Fruit fly (Drosophila melanogaster) whole organism, wandering third instar larva: ENCODE data around the gene CG3604.

Experiments
- Abd-B ChIP-seq: fragments of >200 bp; optimal IDR thresholded peaks from 2 replicates; lab custom pipeline; 2017; ENCODE audit warnings: missing biosample characterization, missing genetic modification characterization
- CG9705 ChIP-seq: fragments of 200-800 bp; sonication (Bioruptor generic); optimal IDR thresholded peaks from 2 replicates; lab custom pipeline; 2018; ENCODE audit warnings: missing biosample characterization, mild to moderate bottlenecking, missing genetic modification characterization
- CrebA ChIP-seq: fragments of 200-800 bp; sonication (Bioruptor generic); optimal IDR thresholded peaks from 2 replicates; lab custom pipeline; 2016; ENCODE audit warnings: missing biosample characterization, mild to moderate bottlenecking, missing genetic modification characterization, borderline replicate concordance
- Dfd ChIP-seq: fragments of >200 bp; optimal IDR thresholded peaks from 2 replicates; lab custom pipeline; 2017; ENCODE audit warnings: missing biosample characterization, missing genetic modification characterization
- Hnf4 ChIP-seq: fragments of 200-800 bp; sonication (Bioruptor generic); optimal IDR thresholded peaks from 2 replicates; lab custom pipeline; 2016; ENCODE audit warnings: missing biosample characterization, mild to moderate bottlenecking, missing genetic modification characterization
- Hr78 ChIP-seq: fragments of >200 bp; optimal IDR thresholded peaks from 2 replicates; lab custom pipeline; 2017; ENCODE audit warnings: missing biosample characterization, missing genetic modification characterization
- Hr83 ChIP-seq: fragments of 200-300 bp; sonication (Bioruptor generic); optimal IDR thresholded peaks from 2 replicates; lab custom pipeline; 2016; ENCODE audit warnings: missing biosample characterization, mild to moderate bottlenecking, missing genetic modification characterization, moderate library complexity; ENCODE audit not compliant: poor library complexity, severe bottlenecking
- Jra ChIP-seq: sonication (Bioruptor generic); optimal IDR thresholded peaks from 2 replicates; lab custom pipeline; 2016; ENCODE audit warnings: missing biosample characterization, missing genetic modification characterization
- Myc ChIP-seq: fragments of >200 bp; optimal IDR thresholded peaks from 2 replicates; lab custom pipeline; 2017
- N ChIP-seq: fragments of >200 bp; optimal IDR thresholded peaks from 2 replicates; lab custom pipeline; 2018; ENCODE audit warnings: missing biosample characterization, missing external identifiers, missing genetic modification characterization
- Rel ChIP-seq, 2 experiments: fragments of 200-800 bp; sonication (Bioruptor generic) in 1 of 2; optimal IDR thresholded peaks; 2 replicates in 1 of 2; 3 replicates in 1 of 2; lab custom pipeline; 2016 to 2019; ENCODE audit warnings: mild to moderate bottlenecking in 2 of 2, missing biosample characterization in 2 of 2, missing genetic modification characterization in 2 of 2, moderate library complexity in 1 of 2
- Vsx2 ChIP-seq: fragments of 200-300, 225-300 bp; sonication (Bioruptor generic); optimal IDR thresholded peaks from 2 replicates; lab custom pipeline; 2018; ENCODE audit warnings: missing biosample characterization, missing genetic modification characterization; ENCODE audit not compliant: partially characterized antibody
- dl ChIP-seq, 2 experiments: fragments of 175-275, 200-275 bp in 1 of 2; fragments of 200-275 bp in 1 of 2; sonication (Bioruptor generic); optimal IDR thresholded peaks; lab custom pipeline; 2018; ENCODE audit warnings: mild to moderate bottlenecking in 2 of 2, missing biosample characterization in 2 of 2, missing genetic modification characterization in 2 of 2, moderate library complexity in 2 of 2; ENCODE audit not compliant: partially characterized antibody in 2 of 2, insufficient read depth in 1 of 2
- dmrt93B ChIP-seq: fragments of 200-800 bp; sonication (Bioruptor generic); optimal IDR thresholded peaks from 2 replicates; lab custom pipeline; 2018; ENCODE audit warnings: missing biosample characterization, mild to moderate bottlenecking, missing genetic modification characterization
- foxo ChIP-seq, 2 experiments: fragments of 200-800 bp; sonication (Bioruptor generic); optimal IDR thresholded peaks; 2 replicates in 1 of 2; 3 replicates in 1 of 2; lab custom pipeline; 2016 to 2017; ENCODE audit warnings: missing biosample characterization in 2 of 2, missing genetic modification characterization in 2 of 2
- fru ChIP-seq: fragments of 200-800 bp; sonication (Bioruptor generic); optimal IDR thresholded peaks from 3 replicates; lab custom pipeline; 2016; ENCODE audit warnings: missing biosample characterization, mild to moderate bottlenecking, missing genetic modification characterization
- h ChIP-seq: fragments of 200-800 bp; sonication (Bioruptor generic); optimal IDR thresholded peaks from 3 replicates; lab custom pipeline; 2016; ENCODE audit warnings: missing biosample characterization, mild to moderate bottlenecking, missing genetic modification characterization
- jim ChIP-seq: fragments of 175-275, 200-325 bp; sonication (Bioruptor generic); optimal IDR thresholded peaks from 2 replicates; lab custom pipeline; 2016; ENCODE audit warnings: missing biosample characterization, mild to moderate bottlenecking, missing genetic modification characterization
- lola ChIP-seq: fragments of >200 bp; optimal IDR thresholded peaks from 2 replicates; lab custom pipeline; 2017; ENCODE audit warnings: missing biosample characterization, missing genetic modification characterization
- pan ChIP-seq: fragments of >200 bp; optimal IDR thresholded peaks from 2 replicates; lab custom pipeline; 2017
- psq ChIP-seq: fragments of 200-800 bp; sonication (Bioruptor generic); optimal IDR thresholded peaks from 3 replicates; lab custom pipeline; 2017; ENCODE audit warnings: missing biosample characterization, mild to moderate bottlenecking, missing genetic modification characterization, moderate library complexity
- rgr ChIP-seq: fragments of 200-800 bp; sonication (Bioruptor generic); optimal IDR thresholded peaks from 3 replicates; lab custom pipeline; 2016; ENCODE audit warnings: missing biosample characterization, mild to moderate bottlenecking, missing genetic modification characterization
- sv ChIP-seq: fragments of 200-800 bp; sonication (Bioruptor generic); optimal IDR thresholded peaks from 3 replicates; lab custom pipeline; 2016; ENCODE audit warnings: missing biosample characterization, missing genetic modification characterization
- tai ChIP-seq: sonication (Bioruptor generic); optimal IDR thresholded peaks from 2 replicates; lab custom pipeline; 2016; ENCODE audit warnings: missing biosample characterization, missing genetic modification characterization

Gene CG3604

DNA sequence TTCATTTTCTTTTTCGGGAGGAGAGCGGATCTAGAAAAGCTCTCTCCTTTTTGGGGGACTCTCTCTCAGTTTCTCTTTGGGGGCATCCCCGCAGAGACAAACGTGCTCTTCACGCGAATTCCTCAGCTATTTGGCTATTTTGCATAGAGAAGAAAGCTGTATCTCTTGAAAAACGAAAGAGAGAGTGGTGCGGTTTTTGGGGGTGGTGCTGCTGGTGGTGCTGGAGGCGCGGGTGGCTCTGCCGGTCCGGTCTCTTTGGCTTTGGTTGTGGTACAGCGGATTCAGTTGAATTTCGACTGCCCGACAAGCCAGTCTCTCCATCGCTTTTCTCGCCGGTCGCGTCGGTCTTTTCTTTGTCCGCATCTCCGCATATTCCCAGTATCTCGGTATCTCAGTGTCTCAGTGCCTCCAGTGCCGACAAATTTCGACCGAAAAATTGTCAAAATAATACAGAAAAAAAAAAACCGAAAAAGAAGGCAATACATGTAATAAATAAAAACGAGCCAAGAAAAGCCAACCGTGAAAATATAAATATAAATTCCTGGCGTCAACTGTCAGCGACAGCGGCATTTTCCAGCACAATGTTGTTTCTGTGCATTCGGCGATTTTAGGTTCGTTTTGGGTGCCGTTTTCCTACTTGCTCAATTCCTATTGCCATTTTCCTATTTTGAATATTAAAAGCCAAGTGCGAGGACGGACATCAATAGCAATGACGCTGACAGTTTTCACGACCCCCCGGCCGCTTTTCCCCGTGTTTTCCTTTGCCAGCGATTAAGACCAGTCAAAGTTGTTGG lies 32.7 kb upstream of the CG3604 start, which contains the start of gene CG10019:
TSS of gene CG10019 (plus strand) at position 285 of the 794 bp plus-strand sequence.
- TF ChIP-seq sv (GFP tag; lab: Kevin White, UChicago) = no peak
- TF ChIP-seq lola = no peak
- no peak for TF ChIP-seq Hr83 (GFP tag; lab: Kevin White, UChicago)
- no peak for TF ChIP-seq Rel (GFP tag; optimal IDR thresholded peaks at IDR 0.05; lab: Kevin White, UChicago)
- no peak for TF ChIP-seq Rel (tag; optimal IDR thresholded peaks at IDR 0.05; lab: Kevin White, UChicago)

- no peak for TF ChIP-seq foxo (GFP tag; optimal IDR thresholded peaks at IDR 0.05; lab: Kevin White, UChicago)
- TF ChIP-seq Rel (GFP tag; optimal IDR thresholded peaks at IDR 0.05; lab: Kevin White, UChicago) = no peak
- TF ChIP-seq Rel (tag; optimal IDR thresholded peaks at IDR 0.05; lab: Kevin White, UChicago) = no peak
- TF ChIP-seq Jra (GFP tag; lab: Kevin White, UChicago) = no peak
- TF ChIP-seq tai (GFP tag; lab: Kevin White, UChicago) = no peak
- TF ChIP-seq dmrt93B = no peak
- no peak for TF ChIP-seq pan (lab: Kevin White, UChicago)
- no peak for TF ChIP-seq jim (GFP tag; lab: Kevin White, UChicago)
- no peak for TF ChIP-seq Hnf4 (GFP tag; lab: Kevin White, UChicago)
- no peak for TF ChIP-seq CrebA (GFP tag; lab: Kevin White, UChicago)
- no peak for TF ChIP-seq sv (GFP tag; lab: Kevin White, UChicago)
- no peak for TF ChIP-seq dl (GFP tag; optimal IDR thresholded peaks at IDR 0.05; lab: Kevin White, UChicago; ENCODE audit: insufficient read depth in 1 of 2, partially characterized antibody in 2 of 2)
- TF ChIP-seq rgr (GFP tag; lab: Kevin White, UChicago) = no peak
- TF ChIP-seq CG9705 (GFP tag; lab: Kevin White, UChicago) = no peak
- TF ChIP-seq Abd-B (GFP tag; lab: Kevin White, UChicago) = no peak
- no peak for TF ChIP-seq fru (GFP tag; lab: Kevin White, UChicago)
- no peak for TF ChIP-seq Hr78 (GFP tag; lab: Kevin White, UChicago)
- TF ChIP-seq Vsx2 (GFP tag; lab: Kevin White, UChicago) = no peak
- no peak for TF ChIP-seq psq (GFP tag; lab: Kevin White, UChicago)
These were observed 32.0 kb upstream of the CG3604 start for dm6 chr2L:3729635-3730034.

dm6 chr2L:3719414-3719959 lies 21.8 kb upstream of the CG3604 start:
- peak; percentile 17 for TF ChIP-seq h (GFP tag; lab: Kevin White, UChicago)
- TF ChIP-seq pan (lab: Kevin White, UChicago) = no peak
- TF ChIP-seq fru (GFP tag; lab: Kevin White, UChicago) = peak; percentile 15
- TF ChIP-seq dmrt93B = peak; percentile 1
- TF ChIP-seq, all 38 proteins: peak for 3

DNA sequence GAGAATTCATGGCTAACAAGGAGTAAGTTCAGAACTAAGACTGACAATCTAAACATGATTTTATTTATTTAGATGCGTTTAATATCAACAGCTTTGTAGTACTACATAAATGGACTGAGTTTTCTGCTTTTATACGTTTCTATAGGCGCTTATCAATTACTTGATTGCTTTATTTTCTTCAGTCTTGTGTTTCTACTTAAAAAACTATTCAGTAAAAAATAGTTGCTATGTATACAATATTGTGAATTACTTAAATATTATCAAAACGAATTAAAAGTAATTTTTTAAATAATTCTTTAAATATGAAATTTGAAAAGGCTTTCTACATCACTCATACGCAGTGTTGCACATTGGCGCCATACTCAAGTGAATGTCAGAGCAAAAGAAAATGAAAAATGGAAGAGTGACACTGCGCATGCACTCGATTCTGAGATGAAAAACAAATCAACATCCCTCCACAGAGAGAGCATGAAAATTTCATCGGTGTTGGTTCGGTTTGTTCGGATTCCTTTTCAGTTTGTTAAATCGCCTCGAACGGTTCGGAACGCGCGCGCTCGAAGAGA lies 20.1 kb upstream of the CG3604 start, which contains the start of the genes lectin-24A and Shaw:
TSS of gene lectin-24A (minus strand) at position 101 of the 563 bp plus-strand sequence.
TSS of gene Shaw (plus strand) at position 513 of the 563 bp plus-strand sequence.
- TF ChIP-seq Hnf4 (GFP tag; lab: Kevin White, UChicago) (no peak), Hr83 (GFP tag; lab: Kevin White, UChicago) (no peak)

DNA sequence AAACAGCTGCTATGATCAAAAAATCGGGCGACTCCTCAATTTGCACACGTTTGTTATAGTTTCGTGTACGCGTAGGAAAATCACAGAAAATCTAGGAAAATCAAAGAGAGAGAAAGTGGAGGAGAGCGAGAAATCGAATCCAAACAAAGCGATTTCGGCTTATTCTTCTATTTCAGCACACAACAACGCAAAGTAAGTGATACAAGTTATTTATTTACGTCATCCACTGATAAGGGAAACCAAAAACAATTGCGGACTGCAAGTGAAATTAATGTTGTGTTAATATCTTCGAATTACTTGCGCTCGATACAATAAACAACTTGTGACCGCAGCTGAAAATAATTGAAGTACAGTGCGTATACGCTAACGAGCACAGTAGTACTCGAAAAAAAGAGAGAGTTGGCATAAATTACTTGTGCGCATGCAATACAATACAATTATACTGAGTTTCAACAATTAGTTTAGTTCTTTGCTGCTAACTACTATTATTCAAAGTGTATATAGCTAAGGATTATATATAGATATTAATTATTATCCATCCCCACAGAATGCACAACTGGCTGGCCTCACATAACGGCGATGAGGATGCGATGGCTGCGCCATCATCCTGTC lies 16.0 kb upstream of the CG3604 start:
- no peak for TF ChIP-seq sv (GFP tag; lab: Kevin White, UChicago)
- no peak for TF ChIP-seq Abd-B (GFP tag; lab: Kevin White, UChicago)
- no peak for TF ChIP-seq fru (GFP tag; lab: Kevin White, UChicago)
- TF ChIP-seq lola = no peak
- no peak for TF ChIP-seq Dfd
- no peak for TF ChIP-seq Hr78 (GFP tag; lab: Kevin White, UChicago)
- TF ChIP-seq CrebA (GFP tag; lab: Kevin White, UChicago) = no peak
- TF ChIP-seq Jra (GFP tag; lab: Kevin White, UChicago) = no peak
- no peak for TF ChIP-seq dl (GFP tag; optimal IDR thresholded peaks at IDR 0.05; lab: Kevin White, UChicago; ENCODE audit: insufficient read depth in 1 of 2, partially characterized antibody in 2 of 2)
- TF ChIP-seq foxo (GFP tag; optimal IDR thresholded peaks at IDR 0.05; lab: Kevin White, UChicago) = no peak
- TF ChIP-seq N = no peak
- TF ChIP-seq Myc (lab: Kevin White, UChicago) = no peak
